Worm (Caenorhabditis elegans) whole organism, young adult: ENCODE measurements around the gene hlh-1.

Experiments used
- B0019.2 ChIP-seq: fragments of 200-800 bp; sonication (Bioruptor generic); conservative IDR thresholded peaks from 2 replicates; pipeline ENCODE4 v1.3.6; 2022; ENCODE audit warnings: missing genetic modification reagents, missing genetic modification characterization, missing compliant biosample characterization
- B0336.3 ChIP-seq: fragments of 200-800 bp; sonication (Bioruptor generic); IDR thresholded peaks from 2 replicates; pipeline ENCODE4 v1.3.6; 2022; ENCODE audit warnings: missing genetic modification characterization, missing compliant biosample characterization
- C06A6.2 ChIP-seq: fragments of 200-800 bp; sonication (Bioruptor generic); conservative IDR thresholded peaks from 2 replicates; pipeline ENCODE4 v1.3.6; 2022; ENCODE audit warnings: missing genetic modification characterization, missing compliant biosample characterization
- F49E8.2 ChIP-seq: sonication (generic microtip); optimal IDR thresholded peaks from 3 replicates; lab custom pipeline; 2017; ENCODE audit warnings: missing genetic modification characterization, mild to moderate bottlenecking, missing compliant biosample characterization, antibody characterized with exemption, moderate library complexity; ENCODE audit not compliant: insufficient read depth
- F57A8.1 ChIP-seq: fragments of 200-800 bp; sonication (Bioruptor generic); optimal IDR thresholded peaks from 2 replicates; lab custom pipeline; 2018; ENCODE audit warnings: mild to moderate bottlenecking, missing genetic modification characterization, moderate library complexity, missing compliant biosample characterization
- F57C9.4 ChIP-seq: sonication (generic microtip); optimal IDR thresholded peaks from 2 replicates; lab custom pipeline; 2017; ENCODE audit warnings: mild to moderate bottlenecking, missing genetic modification characterization, missing compliant biosample characterization
- K12H6.12 ChIP-seq: fragments of 200-800 bp; sonication (Bioruptor generic); optimal IDR thresholded peaks from 2 replicates; lab custom pipeline; 2018; ENCODE audit warnings: mild to moderate bottlenecking, missing genetic modification characterization, missing compliant biosample characterization
- T07F8.4 ChIP-seq: sonication (generic microtip); optimal IDR thresholded peaks from 2 replicates; lab custom pipeline; 2016; ENCODE audit warnings: mild to moderate bottlenecking, missing genetic modification characterization, moderate library complexity, missing compliant biosample characterization
- T26A5.8 ChIP-seq: sonication (generic microtip); optimal IDR thresholded peaks from 2 replicates; lab custom pipeline; 2016; ENCODE audit warnings: missing genetic modification characterization, missing compliant biosample characterization
- ZK185.1 ChIP-seq: sonication (generic microtip); optimal IDR thresholded peaks from 2 replicates; lab custom pipeline; 2016; ENCODE audit warnings: mild to moderate bottlenecking, missing genetic modification characterization, missing compliant biosample characterization; ENCODE audit not compliant: poor library complexity, severe bottlenecking
- attf-5 ChIP-seq: fragments of 200-800 bp; sonication (Bioruptor generic); optimal IDR thresholded peaks from 2 replicates; lab custom pipeline; 2018; ENCODE audit warnings: mild to moderate bottlenecking, missing genetic modification characterization, missing compliant biosample characterization
- cebp-1 ChIP-seq, 2 experiments: fragments of 200-800 bp in 1 of 2; sonication (Bioruptor generic) in 1 of 2; sonication (generic microtip) in 1 of 2; IDR thresholded peaks in 1 of 2; optimal IDR thresholded peaks in 1 of 2; 2 replicates each; pipeline versions ENCODE4 v1.3.6 to Lab custom; 2017 to 2022; ENCODE audit warnings: missing compliant biosample characterization in 2 of 2, missing genetic modification characterization in 2 of 2, mild to moderate bottlenecking in 1 of 2, missing genetic modification reagents in 1 of 2, moderate library complexity in 1 of 2
- ceh-58 ChIP-seq: fragments of 200-800 bp; sonication (Bioruptor generic); IDR thresholded peaks from 2 replicates; pipeline ENCODE4 v1.3.6; 2022; ENCODE audit warnings: missing genetic modification characterization, missing compliant biosample characterization
- chd-7 ChIP-seq: sonication (generic microtip); optimal IDR thresholded peaks from 2 replicates; lab custom pipeline; 2016; ENCODE audit warnings: mild to moderate bottlenecking, missing genetic modification characterization, moderate library complexity, missing compliant biosample characterization
- dpff-1 ChIP-seq: sonication (generic microtip); optimal IDR thresholded peaks from 2 replicates; lab custom pipeline; 2017; ENCODE audit warnings: mild to moderate bottlenecking, missing genetic modification characterization, missing compliant biosample characterization
- egl-18 ChIP-seq: fragments of 200-800 bp; sonication (Bioruptor generic); IDR thresholded peaks from 2 replicates; pipeline ENCODE4 v1.3.6; 2022; ENCODE audit warnings: missing genetic modification reagents, missing genetic modification characterization, missing compliant biosample characterization
- ets-4 ChIP-seq: fragments of 200-800 bp; sonication (Bioruptor generic); optimal IDR thresholded peaks from 2 replicates; lab custom pipeline; 2018; ENCODE audit warnings: mild to moderate bottlenecking, missing genetic modification characterization, missing compliant biosample characterization
- hmg-1.2 ChIP-seq: fragments of 200-800 bp; sonication (Bioruptor generic); IDR thresholded peaks from 2 replicates; pipeline ENCODE4 v1.3.6; 2022; ENCODE audit warnings: missing genetic modification reagents, missing genetic modification characterization, missing compliant biosample characterization
- lin-26 ChIP-seq: fragments of 200-800 bp; sonication (Bioruptor generic); IDR thresholded peaks from 2 replicates; pipeline ENCODE4 v1.3.6; 2022; ENCODE audit warnings: missing genetic modification reagents, missing genetic modification characterization, missing compliant biosample characterization
- lin-35 ChIP-seq, 3 experiments: fragments of 150-350 bp in 2 of 3; sonication (generic microtip) in 1 of 3; optimal IDR thresholded peaks; 2 replicates each; lab custom pipeline; 2014 to 2018; ENCODE audit warnings: missing biosample characterization in 3 of 3, missing genetic modification characterization in 3 of 3, missing genetic modification reagents in 3 of 3
- lin-40 ChIP-seq: sonication (generic microtip); optimal IDR thresholded peaks from 2 replicates; lab custom pipeline; 2016; ENCODE audit warnings: missing genetic modification characterization, mild to moderate bottlenecking, missing compliant biosample characterization, missing genotype, missing genetic modification reagents
- lsy-27 ChIP-seq: sonication (generic microtip); optimal IDR thresholded peaks from 2 replicates; lab custom pipeline; 2017; ENCODE audit warnings: missing genetic modification characterization, mild to moderate bottlenecking, missing compliant biosample characterization, antibody characterized with exemption, missing genotype, borderline replicate concordance; ENCODE audit not compliant: insufficient read depth
- madf-10 ChIP-seq: sonication (generic microtip); optimal IDR thresholded peaks from 2 replicates; lab custom pipeline; 2016; ENCODE audit warnings: mild to moderate bottlenecking, missing genetic modification characterization, missing compliant biosample characterization
- mcd-1 ChIP-seq: fragments of 200-800 bp; sonication (Bioruptor generic); IDR thresholded peaks from 2 replicates; pipeline ENCODE4 v1.3.6; 2022; ENCODE audit warnings: missing genetic modification reagents, missing genetic modification characterization, missing compliant biosample characterization
- nfyb-1 ChIP-seq: fragments of 200-800 bp; sonication (Bioruptor generic); IDR thresholded peaks from 2 replicates; pipeline ENCODE4 v1.3.6; 2022; ENCODE audit warnings: missing genetic modification reagents, missing genetic modification characterization, missing compliant biosample characterization
- nhr-80 ChIP-seq: sonication (generic microtip); optimal IDR thresholded peaks from 2 replicates; lab custom pipeline; 2016; ENCODE audit warnings: missing genetic modification characterization, missing compliant biosample characterization
- sea-2 ChIP-seq: fragments of 200-800 bp; sonication (Bioruptor generic); IDR thresholded peaks from 2 replicates; pipeline ENCODE4 v1.3.6; 2022; ENCODE audit warnings: missing genetic modification characterization, missing compliant biosample characterization
- somi-1 ChIP-seq: fragments of 200-800 bp; sonication (Bioruptor generic); optimal IDR thresholded peaks from 2 replicates; lab custom pipeline; 2018; ENCODE audit warnings: mild to moderate bottlenecking, missing genetic modification characterization, missing compliant biosample characterization
- sptf-2 ChIP-seq: fragments of 200-800 bp; sonication (Bioruptor generic); optimal IDR thresholded peaks from 2 replicates; lab custom pipeline; 2018; ENCODE audit warnings: mild to moderate bottlenecking, missing genetic modification characterization, missing compliant biosample characterization
- tbx-9 ChIP-seq: sonication (generic microtip); optimal IDR thresholded peaks from 2 replicates; lab custom pipeline; 2016; ENCODE audit warnings: borderline replicate concordance, missing genetic modification characterization, inconsistent platforms, missing compliant biosample characterization
- unc-130 ChIP-seq: sonication (generic microtip); optimal IDR thresholded peaks from 2 replicates; lab custom pipeline; 2016; ENCODE audit warnings: missing genetic modification reagents, missing genetic modification characterization, missing compliant biosample characterization
- unc-62 ChIP-seq: fragments of 150-350 bp; optimal IDR thresholded peaks from 2 replicates; lab custom pipeline; 2014; ENCODE audit warnings: missing biosample characterization, missing genetic modification reagents, missing genetic modification characterization
- ztf-26 ChIP-seq: sonication (generic microtip); optimal IDR thresholded peaks from 2 replicates; lab custom pipeline; 2017; ENCODE audit warnings: missing genetic modification characterization, missing compliant biosample characterization
- ztf-6 ChIP-seq: fragments of 200-800 bp; sonication (Bioruptor generic); IDR thresholded peaks from 2 replicates; pipeline ENCODE4 v1.3.6; 2022; ENCODE audit warnings: missing genetic modification reagents, missing genetic modification characterization, missing compliant biosample characterization

Gene hlh-1

ce11 chrII:4506552-4507291 is 11.7 kb upstream of the hlh-1 start:
- TF ChIP-seq ZK185.1 (tag; lab: Kevin White, UChicago) (peak; percentile 55), attf-5 (GFP tag; lab: Kevin White, UChicago) (peak; percentile 42), ets-4 (GFP tag; lab: Kevin White, UChicago) (no peak), sptf-2 (GFP tag; lab: Kevin White, UChicago) (no peak), chd-7 (tag; lab: Kevin White, UChicago) (peak; percentile 21), madf-10 (tag; lab: Kevin White, UChicago) (no peak), C06A6.2 (GFP tag; lab: Robert Waterston, UW) (no peak), F57A8.1 (no peak), F57C9.4 (tag; lab: Kevin White, UChicago) (no peak), hmg-1.2 (peak; percentile 71; the same call in 1 of the 2 replicates), unc-130 (GFP tag; lab: Kevin White, UChicago) (no peak), B0336.3 (GFP tag; lab: Robert Waterston, UW) (no peak), K12H6.12 (tag; lab: Kevin White, UChicago) (peak; percentile 59), lin-40 (tag; lab: Kevin White, UChicago) (peak; percentile 52), F49E8.2 (tag; lab: Kevin White, UChicago) (no peak), ztf-6 (GFP tag; lab: Robert Waterston, UW) (no peak), T07F8.4 (tag; lab: Kevin White, UChicago) (no peak), ceh-58 (GFP tag; lab: Robert Waterston, UW) (no peak), sea-2 (GFP tag; lab: Robert Waterston, UW) (no peak), egl-18 (0 out of 2 replicates have a peak, but pooled peaks have one; percentile 30), unc-62 (no peak), nhr-80 (tag; lab: Kevin White, UChicago) (peak; percentile 56), T26A5.8 (tag; lab: Kevin White, UChicago) (no peak), mcd-1 (GFP tag; lab: Robert Waterston, UW) (peak; percentile 39; the same call in 1 of the 2 replicates), tbx-9 (tag; lab: Kevin White, UChicago) (no peak), cebp-1 (GFP tag; IDR thresholded peaks at IDR 0.05; lab: Robert Waterston, UW) (no peak), cebp-1 (tag; optimal IDR thresholded peaks at IDR 0.05; lab: Kevin White, UChicago) (peak; percentile 60), lin-35 (GFP tag; optimal IDR thresholded peaks at IDR 0.05; lab: Kevin White, UChicago) (peak in 1 of 3 experiments; percentile 31), somi-1 (GFP tag; lab: Kevin White, UChicago) (peak; percentile 23), lsy-27 (tag; lab: Kevin White, UChicago) (no peak), dpff-1 (tag; lab: Kevin White, UChicago) (no peak), B0019.2 (GFP tag; lab: Robert Waterston, UW) (no peak), nfyb-1 (GFP tag; lab: Robert Waterston, UW) (0 out of 2 replicates have a peak, but pooled peaks have one; percentile 27)

ce11 chrII:4507669-4508068 is 10.7 kb upstream of the hlh-1 start:
- TF ChIP-seq lin-26 (GFP tag; lab: Robert Waterston, UW) (no peak), cebp-1 (GFP tag; IDR thresholded peaks at IDR 0.05; lab: Robert Waterston, UW) (no peak), cebp-1 (tag; optimal IDR thresholded peaks at IDR 0.05; lab: Kevin White, UChicago) (peak; percentile 45), nhr-80 (tag; lab: Kevin White, UChicago) (peak; percentile 62), attf-5 (GFP tag; lab: Kevin White, UChicago) (peak; percentile 6), ztf-26 (tag; lab: Kevin White, UChicago) (no peak)
